Worm (Caenorhabditis elegans) whole organism, L4 larva: ENCODE data around the gene zyg-12.

Experiments used
- ZK337.2 ChIP-seq: fragments of 200-800 bp; sonication (Bioruptor generic); IDR thresholded peaks from 2 replicates; pipeline ENCODE4 v1.3.6; 2022; ENCODE audit warnings: missing genetic modification reagents, missing genetic modification characterization, missing compliant biosample characterization
- aly-2 ChIP-seq: sonication (generic microtip); optimal IDR thresholded peaks from 2 replicates; lab custom pipeline; 2018; ENCODE audit warnings: missing biosample characterization, missing genetic modification characterization
- ceh-82 ChIP-seq: sonication (generic microtip); optimal IDR thresholded peaks from 2 replicates; lab custom pipeline; 2017; ENCODE audit warnings: missing biosample characterization, missing genetic modification characterization
- lsy-2 ChIP-seq, 2 experiments: fragments of 150-350 bp in 1 of 2; sonication (generic microtip) in 1 of 2; optimal IDR thresholded peaks; 2 replicates each; lab custom pipeline; 2014 to 2017; ENCODE audit warnings: missing biosample characterization in 2 of 2, missing genetic modification characterization in 2 of 2
- mep-1 ChIP-seq: fragments of 150-350 bp; sonication (generic microtip); optimal IDR thresholded peaks from 3 replicates; lab custom pipeline; 2014; ENCODE audit warnings: missing biosample characterization, missing genetic modification characterization
- nhr-25 ChIP-seq: sonication (generic microtip); optimal IDR thresholded peaks from 2 replicates; lab custom pipeline; 2017; ENCODE audit warnings: missing genetic modification characterization, mild to moderate bottlenecking, missing compliant biosample characterization, antibody characterized with exemption, moderate library complexity, borderline replicate concordance; ENCODE audit not compliant: insufficient read depth
- nhr-28 ChIP-seq: fragments of 150-350 bp; optimal IDR thresholded peaks from 2 replicates; lab custom pipeline; 2014; ENCODE audit warnings: missing biosample characterization, missing genetic modification characterization
- rbr-2 ChIP-seq: sonication (generic microtip); optimal IDR thresholded peaks from 2 replicates; lab custom pipeline; 2016; ENCODE audit warnings: missing genotype, missing genetic modification characterization, missing compliant biosample characterization
- skn-1 ChIP-seq: fragments of 150-350 bp; optimal IDR thresholded peaks from 2 replicates; lab custom pipeline; 2014; ENCODE audit warnings: missing biosample characterization, missing genetic modification characterization
- snpc-1.2 ChIP-seq: fragments of 200-800 bp; sonication (Bioruptor generic); IDR thresholded peaks from 2 replicates; pipeline ENCODE4 v1.3.6; 2022; ENCODE audit warnings: missing genetic modification reagents, missing genetic modification characterization, missing compliant biosample characterization
- snpc-4 ChIP-seq: fragments of 150-350 bp; optimal IDR thresholded peaks from 2 replicates; lab custom pipeline; 2014; ENCODE audit warnings: missing biosample characterization, missing genetic modification characterization
- spr-1 ChIP-seq: sonication (generic microtip); optimal IDR thresholded peaks from 2 replicates; lab custom pipeline; 2016; ENCODE audit warnings: mild to moderate bottlenecking, missing genetic modification characterization, missing compliant biosample characterization
- unc-130 ChIP-seq: sonication (generic microtip); optimal IDR thresholded peaks from 2 replicates; lab custom pipeline; 2016; ENCODE audit warnings: missing genetic modification reagents, missing genetic modification characterization, missing compliant biosample characterization

DNA sequence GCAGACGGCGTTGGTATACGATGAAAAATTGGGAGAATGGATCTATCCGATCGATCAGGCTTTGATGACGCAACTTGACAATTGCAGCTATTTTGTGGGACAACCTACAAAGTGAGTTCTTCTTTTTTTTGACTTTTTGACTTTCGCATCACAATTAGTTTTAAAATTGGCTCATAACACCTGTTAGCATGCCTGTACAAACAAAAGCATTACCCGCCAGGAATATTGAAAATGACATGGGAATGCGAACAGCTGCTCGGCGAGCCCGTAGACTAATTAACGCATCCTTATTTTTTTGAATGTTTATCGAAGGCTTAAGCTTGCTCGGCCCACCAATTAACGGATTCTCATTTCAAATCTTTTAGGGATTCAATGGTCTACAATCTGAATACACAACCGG lies 37.6 kb downstream of the zyg-12 start:
- TF ChIP-seq rbr-2, result no peak
- TF ChIP-seq unc-130 (GFP tag; lab: Kevin White, UChicago), result no peak
- no peak for TF ChIP-seq mep-1 (tag; lab: Kevin White, UChicago)
- no peak for TF ChIP-seq nhr-28 (tag; lab: Kevin White, UChicago)
- no peak for TF ChIP-seq lsy-2 (tag; optimal IDR thresholded peaks at IDR 0.05; lab: Kevin White, UChicago)
- TF ChIP-seq skn-1 (tag; lab: Kevin White, UChicago), result no peak
- no peak for TF ChIP-seq nhr-25 (tag; lab: Kevin White, UChicago)
- TF ChIP-seq ZK337.2 (GFP tag; lab: Robert Waterston, UW), result no peak
- no peak for TF ChIP-seq ceh-82 (tag; lab: Kevin White, UChicago)
- TF ChIP-seq spr-1 (tag; lab: Kevin White, UChicago), result no peak
- no peak for TF ChIP-seq snpc-1.2 (GFP tag; lab: Robert Waterston, UW)
- TF ChIP-seq aly-2 (tag; lab: Kevin White, UChicago), result no peak
- TF ChIP-seq snpc-4 (tag; lab: Kevin White, UChicago), result no peak
